Worm (Caenorhabditis elegans) whole organism, young adult: ENCODE data around the gene C15H11.1.
A peak's percentile ranks its signal among the peaks of the same experiment; 100 is the strongest.

Experiments used
- B0019.2 ChIP-seq: fragments of 200-800 bp; sonication (Bioruptor generic); conservative IDR thresholded peaks from 2 replicates; pipeline ENCODE4 v1.3.6; 2022; ENCODE audit warnings: missing genetic modification reagents, missing genetic modification characterization, missing compliant biosample characterization
- bed-1 ChIP-seq: fragments of 200-800 bp; sonication (Bioruptor generic); IDR thresholded peaks from 2 replicates; pipeline ENCODE4 v1.3.6; 2022; ENCODE audit warnings: missing genetic modification reagents, missing genetic modification characterization, missing compliant biosample characterization
- ceh-40 ChIP-seq: fragments of 200-800 bp; sonication (Bioruptor generic); IDR thresholded peaks from 2 replicates; pipeline ENCODE4 v1.3.6; 2022; ENCODE audit warnings: missing genetic modification characterization, missing compliant biosample characterization
- ceh-58 ChIP-seq: fragments of 200-800 bp; sonication (Bioruptor generic); IDR thresholded peaks from 2 replicates; pipeline ENCODE4 v1.3.6; 2022; ENCODE audit warnings: missing genetic modification characterization, missing compliant biosample characterization
- ets-4 ChIP-seq: fragments of 200-800 bp; sonication (Bioruptor generic); optimal IDR thresholded peaks from 2 replicates; lab custom pipeline; 2018; ENCODE audit warnings: mild to moderate bottlenecking, missing genetic modification characterization, missing compliant biosample characterization
- pha-4 ChIP-seq: fragments of 150-350 bp; sonication (generic microtip); optimal IDR thresholded peaks from 2 replicates; lab custom pipeline; 2014; ENCODE audit warnings: missing biosample characterization, missing genetic modification reagents, missing genetic modification characterization
- tbp1 ChIP-seq: fragments of 200-800 bp; sonication (Bioruptor generic); optimal IDR thresholded peaks from 2 replicates; lab custom pipeline; 2018; ENCODE audit warnings: mild to moderate bottlenecking, missing genetic modification characterization, missing compliant biosample characterization

- TF ChIP-seq bed-1 (GFP tag; lab: Robert Waterston, UW) (no peak), pha-4 (no peak), ceh-58 (GFP tag; lab: Robert Waterston, UW) (no peak), B0019.2 (GFP tag; lab: Robert Waterston, UW) (no peak), ceh-40 (GFP tag; lab: Robert Waterston, UW) (no peak), ets-4 (no peak), tbp1 (GFP tag; lab: Kevin White, UChicago) (peak; percentile 19)
These were observed 21.5 kb downstream of the C15H11.1 start, which contains the start of the genes nxf-1 and C15H11.11 for ce11 chrV:14414964-14415564.
